Worm (Caenorhabditis elegans): ENCODE results near the gene srh-68.

ce11 chrII:12511866-12512265 lies 4.7 kb downstream of the srh-68 start, which contains the start of gene srh-73:
- TF ChIP-seq lin-13 (tag; optimal IDR thresholded peaks at IDR 0.05), result no peak
- TF ChIP-seq cnd-1 (tag; optimal IDR thresholded peaks at IDR 0.05), result no peak
- TF ChIP-seq elt-1 (tag; optimal IDR thresholded peaks at IDR 0.05; ENCODE audit: borderline replicate concordance, insufficient read depth), result no peak
- TF ChIP-seq elt-3 (tag; optimal IDR thresholded peaks at IDR 0.05), result no peak
- TF ChIP-seq sptf-1 (tag; optimal IDR thresholded peaks at IDR 0.05), result no peak

All from whole organism, mixed stage, embryonic.